Fruit fly (Drosophila melanogaster) whole organism, adult: ENCODE data around the gene CG31075.

Source experiments
- CG11617 ChIP-seq: fragments of 200-800 bp; sonication (Bioruptor generic); optimal IDR thresholded peaks from 2 replicates; lab custom pipeline; 2017; ENCODE audit warnings: mild to moderate bottlenecking, missing biosample characterization, missing genetic modification reagents, missing genetic modification characterization
- CG1620 ChIP-seq: fragments of 200-800 bp; sonication (Bioruptor generic); optimal IDR thresholded peaks from 2 replicates; lab custom pipeline; 2016; ENCODE audit warnings: missing biosample characterization, missing genetic modification characterization
- CG5204 ChIP-seq: fragments of 200-800 bp; sonication (Bioruptor generic); optimal IDR thresholded peaks from 2 replicates; lab custom pipeline; 2016; ENCODE audit warnings: missing biosample characterization, missing genetic modification characterization
- CG7101 ChIP-seq: fragments of 200-800 bp; sonication (Bioruptor generic); optimal IDR thresholded peaks from 2 replicates; lab custom pipeline; 2018; ENCODE audit warnings: missing biosample characterization, mild to moderate bottlenecking, missing genetic modification characterization, moderate library complexity
- Clk ChIP-seq: fragments of 200-800 bp; sonication (Bioruptor generic); optimal IDR thresholded peaks from 2 replicates; lab custom pipeline; 2017; ENCODE audit warnings: missing biosample characterization, missing genetic modification characterization
- Hr96 ChIP-seq: fragments of 200-800 bp; sonication (Bioruptor generic); optimal IDR thresholded peaks from 2 replicates; lab custom pipeline; 2016; ENCODE audit warnings: missing biosample characterization, missing genetic modification characterization
- Mnt ChIP-seq: fragments of 200-800 bp; sonication (Bioruptor generic); optimal IDR thresholded peaks from 2 replicates; lab custom pipeline; 2016; ENCODE audit warnings: missing biosample characterization, mild to moderate bottlenecking, missing genetic modification characterization
- bab1 ChIP-seq: fragments of 200-800 bp; sonication (Bioruptor generic); optimal IDR thresholded peaks from 3 replicates; lab custom pipeline; 2019; ENCODE audit warnings: missing biosample characterization, mild to moderate bottlenecking, missing genetic modification characterization, moderate library complexity
- kay ChIP-seq: fragments of 200-800 bp; sonication (Bioruptor generic); peaks from one replicate; lab custom pipeline; 2016; ENCODE audit warnings: missing biosample characterization, missing genetic modification characterization, borderline replicate concordance
- ovo ChIP-seq: fragments of 200-800 bp; sonication (Bioruptor generic); optimal IDR thresholded peaks from 2 replicates; lab custom pipeline; 2016; ENCODE audit warnings: missing biosample characterization, missing genetic modification characterization
- pad ChIP-seq: fragments of 200-800 bp; sonication (Bioruptor generic); optimal IDR thresholded peaks from 3 replicates; lab custom pipeline; 2017; ENCODE audit warnings: missing biosample characterization, missing genetic modification characterization, mild to moderate bottlenecking, moderate library complexity, missing genetic modification reagents
- tj ChIP-seq: fragments of 200-800 bp; sonication (Bioruptor generic); optimal IDR thresholded peaks from 3 replicates; lab custom pipeline; 2017; ENCODE audit warnings: missing biosample characterization, mild to moderate bottlenecking, missing genetic modification characterization, moderate library complexity

DNA sequence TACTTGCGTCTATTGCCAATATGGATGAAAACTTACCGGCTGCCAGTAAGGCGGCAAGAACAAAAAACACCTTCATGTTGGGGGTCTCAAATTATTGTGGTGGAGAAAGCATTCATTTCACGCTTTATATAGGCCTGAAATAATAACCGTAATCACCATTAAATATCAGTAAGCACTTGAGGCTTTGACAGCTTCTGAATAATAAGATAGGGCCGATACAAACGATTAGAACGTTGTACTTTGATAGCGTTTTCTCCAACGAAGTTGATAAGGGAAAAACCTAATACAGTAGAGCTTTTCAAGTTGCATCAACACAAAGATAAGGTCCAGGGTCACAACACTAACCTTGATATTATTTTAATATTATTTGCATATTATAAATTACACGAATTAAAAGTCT lies 33.0 kb upstream of the CG31075 start, which contains the start of gene CG6283:
- no peak for TF ChIP-seq CG5204 (GFP tag; lab: Kevin White, UChicago)
- TF ChIP-seq pad (GFP tag; lab: Kevin White, UChicago), result no peak
- no peak for TF ChIP-seq CG7101 (tag; lab: Kevin White, UChicago)
- TF ChIP-seq CG11617 (GFP tag; lab: Kevin White, UChicago), result no peak
- no peak for TF ChIP-seq tj (GFP tag; lab: Kevin White, UChicago)
- TF ChIP-seq Clk (GFP tag; lab: Kevin White, UChicago), result no peak
- TF ChIP-seq CG1620, result no peak
- no peak for TF ChIP-seq ovo (GFP tag; lab: Kevin White, UChicago)
- no peak for TF ChIP-seq Hr96 (GFP tag; lab: Kevin White, UChicago)
- no peak for TF ChIP-seq bab1
- TF ChIP-seq kay (GFP tag; lab: Kevin White, UChicago), result peak; percentile 28
- no peak for TF ChIP-seq Mnt
